Worm (Caenorhabditis elegans): ENCODE measurements around the gene nhr-181.

Gene nhr-181

DNA sequence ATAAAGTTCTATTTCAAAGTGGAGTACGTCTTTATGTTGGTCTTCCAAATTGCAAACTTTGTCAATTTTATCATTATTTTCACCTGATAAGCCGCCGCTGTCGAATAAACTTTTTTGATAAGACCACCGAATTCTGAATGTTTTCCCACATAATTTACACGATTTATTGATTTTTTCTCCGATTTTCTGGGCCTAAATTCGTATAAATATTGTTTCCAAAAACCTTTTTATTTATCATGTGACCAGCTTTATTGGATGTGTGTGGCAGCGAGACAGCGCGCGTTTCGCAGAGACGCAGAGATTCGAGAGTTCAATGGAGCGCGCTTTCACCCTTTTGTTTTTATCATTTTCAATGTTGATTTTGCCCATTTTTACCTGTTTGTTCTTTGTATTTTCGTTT lies 48.2 kb downstream of the nhr-181 start (continued):
- TF ChIP-seq ceh-82 (tag; optimal IDR thresholded peaks at IDR 0.05) (no peak), rbr-2 (tag; optimal IDR thresholded peaks at IDR 0.05) (peak; percentile 75), gei-8 (GFP tag; optimal IDR thresholded peaks at IDR 0.05) (no peak), nhr-11 (tag; optimal IDR thresholded peaks at IDR 0.05) (peak; percentile 64), set-16 (GFP tag; IDR thresholded peaks at IDR 0.05) (no peak), ama-1 (optimal IDR thresholded peaks at IDR 0.05) (no peak)

DNA sequence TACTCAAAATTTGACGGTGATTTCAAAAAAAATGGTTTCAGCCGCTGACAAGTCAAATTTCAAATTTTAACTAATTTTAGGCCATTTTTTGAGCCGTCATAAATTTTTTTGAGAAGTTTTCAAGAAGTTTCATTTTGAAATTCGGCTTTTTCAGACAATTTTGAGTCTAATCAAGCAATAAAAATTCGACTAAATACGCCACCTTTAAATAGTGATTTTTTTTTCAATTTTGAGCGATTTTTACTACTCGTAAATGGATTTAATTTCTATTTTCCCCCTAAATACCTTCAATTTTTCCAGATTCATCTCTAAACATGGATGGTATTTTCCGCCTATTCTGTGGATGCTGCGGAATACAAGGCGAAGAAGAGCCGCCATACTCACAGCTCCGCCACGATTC lies 49.4 kb downstream of the nhr-181 start, which contains the start of gene Y45G5AL.1:
TSS of gene Y45G5AL.1 (plus strand) at position 301 of the 400 bp plus-strand sequence.
- TF ChIP-seq ztf-7 (tag; optimal IDR thresholded peaks at IDR 0.05): no peak
- no peak for TF ChIP-seq attf-4 (tag; optimal IDR thresholded peaks at IDR 0.05)
- TF ChIP-seq ceh-44 (GFP tag; IDR thresholded peaks at IDR 0.05): no peak

Data from whole organism, L4 larva.